Fruit fly (Drosophila melanogaster) Kc167 (cell line): ENCODE results near the gene sll.

Experiments used
- Sin3A ChIP-seq: fragments of >200 bp; optimal IDR thresholded peaks from 2 replicates; lab custom pipeline; 2018; ENCODE audit warnings: missing external identifiers
- insv ChIP-seq: fragments of >200 bp; optimal IDR thresholded peaks from 3 replicates; lab custom pipeline; 2018; ENCODE audit warnings: missing external identifiers
- ttk ChIP-seq: sonication (Bioruptor generic); optimal IDR thresholded peaks from 2 replicates; lab custom pipeline; 2017; ENCODE audit warnings: missing external identifiers

dm6 chr3R:17595084-17595483, 10.8 kb upstream of the sll start, which contains the start of gene Sgs5:
- TF ChIP-seq ttk (lab: Kevin White, UChicago) = no peak
- no peak for TF ChIP-seq insv (lab: Kevin White, UChicago)
- no peak for TF ChIP-seq Sin3A (lab: Kevin White, UChicago)
